Worm (Caenorhabditis elegans) whole organism, late embryonic: ENCODE data around the gene K10C2.2.

Experiments
- F13H6.1 ChIP-seq: sonication (generic microtip); optimal IDR thresholded peaks from 2 replicates; lab custom pipeline; 2016; ENCODE audit warnings: missing genetic modification characterization, missing compliant biosample characterization
- K02D7.2 ChIP-seq: sonication (generic microtip); optimal IDR thresholded peaks from 2 replicates; lab custom pipeline; 2017; ENCODE audit warnings: mild to moderate bottlenecking, missing genetic modification characterization, missing compliant biosample characterization
- K09A11.1 ChIP-seq: sonication (generic microtip); optimal IDR thresholded peaks from 2 replicates; lab custom pipeline; 2017; ENCODE audit warnings: antibody characterized with exemption, mild to moderate bottlenecking, missing genetic modification characterization, missing compliant biosample characterization; ENCODE audit not compliant: insufficient read depth
- ahr-1 ChIP-seq: sonication (generic microtip); optimal IDR thresholded peaks from 2 replicates; lab custom pipeline; 2016; ENCODE audit warnings: missing genetic modification characterization, missing compliant biosample characterization
- ama-1 ChIP-seq: fragments of 150-350 bp; optimal IDR thresholded peaks from 2 replicates; lab custom pipeline; 2014
- ceh-18 ChIP-seq: sonication (generic microtip); optimal IDR thresholded peaks from 2 replicates; lab custom pipeline; 2016; ENCODE audit warnings: missing genetic modification characterization, missing compliant biosample characterization
- ceh-19 ChIP-seq: fragments of 200-800 bp; sonication (Bioruptor generic); optimal IDR thresholded peaks from 2 replicates; lab custom pipeline; 2018; ENCODE audit warnings: mild to moderate bottlenecking, missing genetic modification characterization, missing compliant biosample characterization
- ceh-2 ChIP-seq: sonication (generic microtip); optimal IDR thresholded peaks from 2 replicates; lab custom pipeline; 2016; ENCODE audit warnings: missing genotype, missing genetic modification characterization, missing compliant biosample characterization
- ceh-24 ChIP-seq: sonication (generic microtip); optimal IDR thresholded peaks from 2 replicates; lab custom pipeline; 2016; ENCODE audit warnings: mild to moderate bottlenecking, missing genetic modification characterization, missing compliant biosample characterization
- ceh-48 ChIP-seq: sonication (generic microtip); optimal IDR thresholded peaks from 2 replicates; lab custom pipeline; 2016; ENCODE audit warnings: missing genetic modification characterization, inconsistent platforms, missing compliant biosample characterization
- ceh-6 ChIP-seq: fragments of 200-800 bp; sonication (Bioruptor generic); optimal IDR thresholded peaks from 2 replicates; lab custom pipeline; 2018; ENCODE audit warnings: mild to moderate bottlenecking, missing genetic modification characterization, missing compliant biosample characterization
- che-1 ChIP-seq: sonication (generic microtip); optimal IDR thresholded peaks from 2 replicates; lab custom pipeline; 2016; ENCODE audit warnings: mild to moderate bottlenecking, missing genetic modification characterization, missing compliant biosample characterization
- elt-2 ChIP-seq: sonication (generic microtip); optimal IDR thresholded peaks from 2 replicates; lab custom pipeline; 2016; ENCODE audit warnings: missing genetic modification reagents, missing genetic modification characterization, missing compliant biosample characterization
- elt-4 ChIP-seq: sonication (generic microtip); optimal IDR thresholded peaks from 2 replicates; lab custom pipeline; 2016; ENCODE audit warnings: missing genetic modification characterization, missing compliant biosample characterization
- fkh-10 ChIP-seq: fragments of 150-350 bp; optimal IDR thresholded peaks from 2 replicates; lab custom pipeline; 2014; ENCODE audit warnings: missing biosample characterization, missing genetic modification reagents, missing genetic modification characterization
- fkh-6 ChIP-seq: sonication (generic microtip); optimal IDR thresholded peaks from 2 replicates; lab custom pipeline; 2016; ENCODE audit warnings: missing genetic modification characterization, missing compliant biosample characterization
- hlh-13 ChIP-seq: fragments of 200-800 bp; sonication (Bioruptor generic); optimal IDR thresholded peaks from 2 replicates; lab custom pipeline; 2018; ENCODE audit warnings: mild to moderate bottlenecking, missing genetic modification characterization, missing compliant biosample characterization
- hlh-15 ChIP-seq: sonication (generic microtip); optimal IDR thresholded peaks from 2 replicates; lab custom pipeline; 2016; ENCODE audit warnings: missing genetic modification characterization, missing compliant biosample characterization
- hlh-30 ChIP-seq: sonication (generic microtip); optimal IDR thresholded peaks from 2 replicates; lab custom pipeline; 2017; ENCODE audit warnings: antibody characterized with exemption, missing genetic modification characterization, missing compliant biosample characterization; ENCODE audit not compliant: insufficient read depth
- hlh-6 ChIP-seq: sonication (generic microtip); optimal IDR thresholded peaks from 2 replicates; lab custom pipeline; 2016; ENCODE audit warnings: missing genotype, missing genetic modification characterization, missing compliant biosample characterization
- hlh-8 ChIP-seq: sonication (generic microtip); optimal IDR thresholded peaks from 2 replicates; lab custom pipeline; 2016; ENCODE audit warnings: missing genotype, missing genetic modification characterization, missing compliant biosample characterization
- nhr-11 ChIP-seq: fragments of 150-350 bp; optimal IDR thresholded peaks from 2 replicates; lab custom pipeline; 2014; ENCODE audit warnings: missing biosample characterization, missing genetic modification characterization
- nhr-232 ChIP-seq: sonication (generic microtip); optimal IDR thresholded peaks from 2 replicates; lab custom pipeline; 2016; ENCODE audit warnings: missing genetic modification characterization, missing compliant biosample characterization
- pat-9 ChIP-seq: fragments of 200-800 bp; sonication (Bioruptor generic); optimal IDR thresholded peaks from 2 replicates; lab custom pipeline; 2018; ENCODE audit warnings: mild to moderate bottlenecking, missing genetic modification characterization, moderate library complexity, missing compliant biosample characterization
- pha-2 ChIP-seq: sonication (generic microtip); optimal IDR thresholded peaks from 2 replicates; lab custom pipeline; 2017; ENCODE audit warnings: mild to moderate bottlenecking, missing genetic modification characterization, missing compliant biosample characterization
- pqm-1 ChIP-seq: sonication (generic microtip); optimal IDR thresholded peaks from 2 replicates; lab custom pipeline; 2016; ENCODE audit warnings: missing genetic modification characterization, missing compliant biosample characterization
- ref-2 ChIP-seq: sonication (generic microtip); optimal IDR thresholded peaks from 2 replicates; lab custom pipeline; 2016; ENCODE audit warnings: missing genetic modification characterization, missing compliant biosample characterization
- rnt-1 ChIP-seq: sonication (generic microtip); optimal IDR thresholded peaks from 2 replicates; lab custom pipeline; 2016; ENCODE audit warnings: missing genetic modification characterization, missing compliant biosample characterization
- sdc-2 ChIP-seq: sonication (generic microtip); optimal IDR thresholded peaks from 2 replicates; lab custom pipeline; 2016; ENCODE audit warnings: missing genotype, missing genetic modification characterization, missing compliant biosample characterization
- sox-2 ChIP-seq: fragments of 200-800 bp; sonication (Bioruptor generic); IDR thresholded peaks from 2 replicates; pipeline ENCODE4 v1.3.6; 2022; ENCODE audit warnings: missing genetic modification reagents, missing genetic modification characterization, missing compliant biosample characterization
- sox-4 ChIP-seq: sonication (generic microtip); optimal IDR thresholded peaks from 2 replicates; lab custom pipeline; 2017; ENCODE audit warnings: mild to moderate bottlenecking, missing genetic modification characterization, inconsistent platforms, missing compliant biosample characterization
- syd-9 ChIP-seq: sonication (generic microtip); optimal IDR thresholded peaks from 2 replicates; lab custom pipeline; 2016; ENCODE audit warnings: mild to moderate bottlenecking, missing genetic modification characterization, moderate library complexity, missing compliant biosample characterization
- tbx-2 ChIP-seq: sonication (generic microtip); optimal IDR thresholded peaks from 2 replicates; lab custom pipeline; 2016; ENCODE audit warnings: missing genetic modification characterization, missing compliant biosample characterization
- unc-86 ChIP-seq: sonication (generic microtip); optimal IDR thresholded peaks from 2 replicates; lab custom pipeline; 2016; ENCODE audit warnings: missing genetic modification characterization, missing compliant biosample characterization

Gene K10C2.2

ce11 chrX:6433688-6434087 is at the start of gene K10C2.2:
K10C2.2 (minus strand) TSS chrX:6433788.
- TF ChIP-seq ref-2 (no peak), hlh-8 (tag; lab: Kevin White, UChicago) (no peak), hlh-13 (no peak), elt-4 (no peak), K02D7.2 (no peak), nhr-232 (tag; lab: Kevin White, UChicago) (no peak), pqm-1 (no peak), pat-9 (tag; lab: Kevin White, UChicago) (no peak), F13H6.1 (no peak), che-1 (tag; lab: Kevin White, UChicago) (no peak), sox-2 (GFP tag; lab: Robert Waterston, UW) (no peak), ceh-24 (tag; lab: Kevin White, UChicago) (no peak), ceh-6 (GFP tag; lab: Kevin White, UChicago) (no peak), ama-1 (lab: Kevin White, UChicago) (no peak), unc-86 (tag; lab: Kevin White, UChicago) (no peak), elt-2 (tag; lab: Kevin White, UChicago) (no peak), fkh-10 (GFP tag; lab: Kevin White, UChicago) (no peak)

ce11 chrX:6476540-6476939 is 43.0 kb upstream of the K10C2.2 start, which contains the start of gene C15B12.1:
C15B12.1 (plus strand) TSS chrX:6476810.
- TF ChIP-seq ceh-24 (tag; lab: Kevin White, UChicago) (no peak), sdc-2 (tag; lab: Kevin White, UChicago) (no peak), hlh-15 (no peak), ceh-6 (GFP tag; lab: Kevin White, UChicago) (no peak), ref-2 (no peak), elt-2 (tag; lab: Kevin White, UChicago) (peak; percentile 59)

ce11 chrX:6473698-6474314 is 40.2 kb upstream of the K10C2.2 start, which contains the start of the genes C15B12.4 and C15B12.8:
C15B12.4 (minus strand) TSS chrX:6473748.
C15B12.8 (plus strand) TSS chrX:6474264.
- TF ChIP-seq ama-1 (lab: Kevin White, UChicago): no peak
- peak; percentile 54 for TF ChIP-seq elt-2 (tag; lab: Kevin White, UChicago)

ce11 chrX:6468499-6468898 is 34.9 kb upstream of the K10C2.2 start, which contains the start of gene C15B12.9:
C15B12.9 (plus strand) TSS chrX:6468799.
- TF ChIP-seq ceh-2 (no peak), ceh-19 (GFP tag; lab: Kevin White, UChicago) (no peak), hlh-6 (tag; lab: Kevin White, UChicago) (no peak), ref-2 (no peak), hlh-13 (no peak), F13H6.1 (no peak)
- TF ChIP-seq, all 69 proteins: peak for 0

- TF ChIP-seq fkh-6 (tag; lab: Kevin White, UChicago) (no peak), hlh-30 (tag; lab: Kevin White, UChicago) (no peak), ama-1 (lab: Kevin White, UChicago) (no peak), tbx-2 (no peak), ceh-6 (GFP tag; lab: Kevin White, UChicago) (no peak), pqm-1 (no peak), hlh-6 (tag; lab: Kevin White, UChicago) (no peak), ahr-1 (no peak), pha-2 (tag; lab: Kevin White, UChicago) (no peak), sox-4 (no peak), elt-2 (tag; lab: Kevin White, UChicago) (no peak), rnt-1 (no peak), ceh-48 (tag; lab: Kevin White, UChicago) (no peak), nhr-11 (no peak), syd-9 (tag; lab: Kevin White, UChicago) (no peak), ceh-18 (no peak), ceh-2 (no peak), K09A11.1 (tag; lab: Kevin White, UChicago) (no peak)
Measured at ce11 chrX:6467462-6467861, 33.9 kb upstream of the K10C2.2 start, which contains the start of gene C15B12.3. C15B12.3 (minus strand) TSS chrX:6467562.
